Fruit fly (Drosophila melanogaster): Measurements from ENCODE around the gene Ipk2.

Gene Ipk2

dm6 chr2L:552432-552929, 21.6 kb downstream of the Ipk2 start, which contains the start of gene Ets21C (continued):
- TF ChIP-seq bbx (GFP tag; IDR thresholded peaks at IDR 0.05; ENCODE audit: partially characterized antibody) (peak; percentile 11; the same call in 1 of the 2 replicates), ci (GFP tag; IDR thresholded peaks at IDR 0.05) (peak; percentile 65; the same call in 1 of the 3 replicates), CG13624 (GFP tag; optimal IDR thresholded peaks at IDR 0.05) (no peak), usp (GFP tag; optimal IDR thresholded peaks at IDR 0.05) (no peak), caup (GFP tag; optimal IDR thresholded peaks at IDR 0.05; ENCODE audit: severe bottlenecking) (no peak), row (GFP tag; IDR thresholded peaks at IDR 0.05) (0 out of 3 replicates have a peak, but pooled peaks have one; percentile 13), sug (tag; optimal IDR thresholded peaks at IDR 0.05) (peak; percentile 99), crol (GFP tag; IDR thresholded peaks at IDR 0.05) (peak; percentile 90), nerfin-2 (GFP tag; IDR thresholded peaks at IDR 0.05; ENCODE audit: partially characterized antibody) (no peak), CG10147 (GFP tag; optimal IDR thresholded peaks at IDR 0.05) (no peak), CG17359 (tag; optimal IDR thresholded peaks at IDR 0.05) (no peak), Max (GFP tag; optimal IDR thresholded peaks at IDR 0.05) (no peak), exex (tag; optimal IDR thresholded peaks at IDR 0.05) (peak; percentile 34), pros (GFP tag; optimal IDR thresholded peaks at IDR 0.05) (no peak), croc (GFP tag; conservative IDR thresholded peaks at IDR 0.05) (no peak), bsh (GFP tag; optimal IDR thresholded peaks at IDR 0.05) (peak in 1 of 2 experiments; percentile 27), Hr78 (GFP tag; optimal IDR thresholded peaks at IDR 0.05) (peak in 1 of 2 experiments; percentile 95), CG7839 (tag; optimal IDR thresholded peaks at IDR 0.05) (no peak), Bdp1 (GFP tag; optimal IDR thresholded peaks at IDR 0.05) (no peak), H15 (GFP tag; IDR thresholded peaks at IDR 0.05) (no peak), MESR4 (GFP tag; optimal IDR thresholded peaks at IDR 0.05) (no peak), CG15696 (tag; optimal IDR thresholded peaks at IDR 0.05) (no peak), CG18476 (GFP tag; optimal IDR thresholded peaks at IDR 0.05) (no peak), sima (GFP tag; optimal IDR thresholded peaks at IDR 0.05) (no peak), bowl (GFP tag; IDR thresholded peaks at IDR 0.05) (no peak), CG8290 (GFP tag; optimal IDR thresholded peaks at IDR 0.05) (no peak), CG8290 (tag; optimal IDR thresholded peaks at IDR 0.05) (peak in 1 of 2 experiments; percentile 58), bab2 (GFP tag; optimal IDR thresholded peaks at IDR 0.05) (no peak), mirr (GFP tag; optimal IDR thresholded peaks at IDR 0.05) (peak; percentile 66), BtbVII (GFP tag; optimal IDR thresholded peaks at IDR 0.05) (peak; percentile 90), gce (GFP tag; IDR thresholded peaks at IDR 0.05) (no peak), E2f2 (GFP tag; IDR thresholded peaks at IDR 0.05) (no peak), CG1529 (GFP tag; optimal IDR thresholded peaks at IDR 0.05) (no peak), Dref (GFP tag; IDR thresholded peaks at IDR 0.05) (no peak), nom (GFP tag; optimal IDR thresholded peaks at IDR 0.05) (peak; percentile 84), CG13894 (tag; optimal IDR thresholded peaks at IDR 0.05) (peak; percentile 32), Rfx (GFP tag; IDR thresholded peaks at IDR 0.05) (no peak), crc (GFP tag; optimal IDR thresholded peaks at IDR 0.05) (no peak), her (GFP tag; optimal IDR thresholded peaks at IDR 0.05) (peak; percentile 38), CG9932 (GFP tag; IDR thresholded peaks at IDR 0.05) (peak; percentile 36), CG33213 (GFP tag; optimal IDR thresholded peaks at IDR 0.05) (no peak), Dbx (GFP tag; IDR thresholded peaks at IDR 0.05) (peak; percentile 38; the same call in 1 of the 3 replicates), seq (GFP tag; IDR thresholded peaks at IDR 0.05) (no peak), btn (GFP tag; optimal IDR thresholded peaks at IDR 0.05) (no peak), CG6765 (GFP tag; optimal IDR thresholded peaks at IDR 0.05) (peak; percentile 58), chm (GFP tag; IDR thresholded peaks at IDR 0.05) (no peak), CG9727 (GFP tag; optimal IDR thresholded peaks at IDR 0.05) (no peak), Nf-YC (tag; optimal IDR thresholded peaks at IDR 0.05) (peak; percentile 54), org-1 (GFP tag; optimal IDR thresholded peaks at IDR 0.05) (peak; percentile 16), CG4404 (GFP tag; IDR thresholded peaks at IDR 0.05) (no peak), Dll (GFP tag; IDR thresholded peaks at IDR 0.05; ENCODE audit: partially characterized antibody) (0 out of 4 replicates have a peak, but pooled peaks have one; percentile 42)

All from whole organism, embryonic.